Fruit fly (Drosophila melanogaster) whole organism, embryonic: ENCODE results near the gene CG34179.
A peak's percentile ranks its signal among the peaks of the same experiment; 100 is the strongest.

Source experiments
- B-H1 ChIP-seq: fragments of 200-800 bp; sonication (Bioruptor generic); IDR thresholded peaks from 3 replicates; pipeline ENCODE4 v1.3.6; 2022; ENCODE audit warnings: missing biosample characterization, missing genetic modification characterization
- BEAF-32 ChIP-seq: fragments of 200-800 bp; sonication (Bioruptor generic); optimal IDR thresholded peaks from 3 replicates; lab custom pipeline; 2017; ENCODE audit warnings: missing biosample characterization, missing genetic modification characterization, mild to moderate bottlenecking, moderate library complexity, missing genetic modification reagents
- C15 ChIP-seq: fragments of 200-800 bp; sonication (Bioruptor generic); IDR thresholded peaks from 3 replicates; pipeline ENCODE4 v1.3.6; 2022; ENCODE audit warnings: missing biosample characterization, missing genetic modification characterization
- CG10209 ChIP-seq: fragments of 200-800 bp; sonication (Bioruptor generic); optimal IDR thresholded peaks from 3 replicates; lab custom pipeline; 2017; ENCODE audit warnings: missing biosample characterization, mild to moderate bottlenecking, missing genetic modification characterization, missing genetic modification reagents
- CG10654 ChIP-seq: fragments of 200-800 bp; sonication (Bioruptor generic); optimal IDR thresholded peaks from 2 replicates; lab custom pipeline; 2016; ENCODE audit warnings: missing biosample characterization, missing genetic modification characterization
- CG11085 ChIP-seq: fragments of 200-800 bp; sonication (Bioruptor generic); IDR thresholded peaks from 2 replicates; pipeline ENCODE4 v1.3.6; 2022; ENCODE audit warnings: missing biosample characterization, missing genetic modification characterization
- CG12155 ChIP-seq: fragments of 200-800 bp; sonication (Bioruptor generic); optimal IDR thresholded peaks from 3 replicates; lab custom pipeline; 2016; ENCODE audit warnings: missing biosample characterization, missing genetic modification characterization
- CG13123 ChIP-seq: fragments of 200-800 bp; sonication (Bioruptor generic); optimal IDR thresholded peaks from 2 replicates; lab custom pipeline; 2016; ENCODE audit warnings: missing biosample characterization, missing genetic modification characterization
- CG13287 ChIP-seq: fragments of 200-800 bp; sonication (Bioruptor generic); IDR thresholded peaks from 2 replicates; pipeline ENCODE4 v1.3.6; 2022; ENCODE audit warnings: missing biosample characterization, missing genetic modification characterization; ENCODE audit not compliant: partially characterized antibody
- CG14965 ChIP-seq: fragments of 200-800 bp; sonication (Bioruptor generic); optimal IDR thresholded peaks from 2 replicates; lab custom pipeline; 2016; ENCODE audit warnings: missing biosample characterization, missing genetic modification characterization, borderline replicate concordance
- CG1602 ChIP-seq: fragments of 200-800 bp; sonication (Bioruptor generic); optimal IDR thresholded peaks from 3 replicates; lab custom pipeline; 2016; ENCODE audit warnings: missing biosample characterization, missing genetic modification characterization
- CG18764 ChIP-seq: fragments of 200-800 bp; sonication (Bioruptor generic); optimal IDR thresholded peaks from 3 replicates; lab custom pipeline; 2016; ENCODE audit warnings: missing biosample characterization, missing genetic modification characterization
- CG2116 ChIP-seq: fragments of 200-800 bp; sonication (Bioruptor generic); optimal IDR thresholded peaks from 3 replicates; lab custom pipeline; 2018; ENCODE audit warnings: missing biosample characterization, mild to moderate bottlenecking, missing genetic modification characterization
- CG30020 ChIP-seq: fragments of 200-800 bp; optimal IDR thresholded peaks from 2 replicates; lab custom pipeline; 2019; ENCODE audit warnings: missing biosample characterization, mild to moderate bottlenecking, missing genetic modification characterization, moderate library complexity
- CG31388 ChIP-seq: fragments of 200-800 bp; sonication (Bioruptor generic); optimal IDR thresholded peaks from 2 replicates; lab custom pipeline; 2016; ENCODE audit warnings: missing biosample characterization, missing genetic modification characterization
- CG31441 ChIP-seq: fragments of 200-800 bp; sonication (Bioruptor generic); IDR thresholded peaks from 2 replicates; pipeline ENCODE4 v1.3.6; 2022; ENCODE audit warnings: missing biosample characterization, missing genetic modification characterization
- CG32772 ChIP-seq: fragments of 200-800 bp; sonication (Bioruptor generic); IDR thresholded peaks from 2 replicates; pipeline ENCODE4 v1.3.6; 2022; ENCODE audit warnings: missing biosample characterization, missing genetic modification characterization
- CG3726 ChIP-seq: fragments of 200-800 bp; sonication (Bioruptor generic); IDR thresholded peaks from 3 replicates; pipeline ENCODE4, ENCODE4 v1.3.6; 2022; ENCODE audit warnings: missing biosample characterization, missing genetic modification characterization
- CG42726 ChIP-seq: fragments of 200-800 bp; sonication (Bioruptor generic); IDR thresholded peaks from 2 replicates; pipeline ENCODE4 v1.3.6; 2022; ENCODE audit warnings: missing biosample characterization, missing genetic modification characterization; ENCODE audit not compliant: partially characterized antibody
- CG8388 ChIP-seq: fragments of 200-800 bp; sonication (Bioruptor generic); optimal IDR thresholded peaks from 2 replicates; lab custom pipeline; 2019; ENCODE audit warnings: missing biosample characterization, mild to moderate bottlenecking, missing genetic modification characterization, moderate library complexity
- Dll ChIP-seq: fragments of 200-800 bp; sonication (Bioruptor generic); IDR thresholded peaks from 4 replicates; pipeline ENCODE4 v1.3.6; 2022; ENCODE audit warnings: missing biosample characterization, missing genetic modification characterization; ENCODE audit not compliant: partially characterized antibody
- Doc3 ChIP-seq: fragments of 200-800 bp; sonication (Bioruptor generic); IDR thresholded peaks from 3 replicates; pipeline ENCODE4 v1.3.6; 2022; ENCODE audit warnings: missing biosample characterization, missing genetic modification characterization; ENCODE audit not compliant: partially characterized antibody
- Ets97D ChIP-seq: fragments of 200-800 bp; sonication (Bioruptor generic); optimal IDR thresholded peaks from 3 replicates; lab custom pipeline; 2016; ENCODE audit warnings: missing biosample characterization, missing genetic modification characterization
- Fer1 ChIP-seq: fragments of 200-800 bp; sonication (Bioruptor generic); optimal IDR thresholded peaks from 2 replicates; lab custom pipeline; 2017; ENCODE audit warnings: missing biosample characterization, mild to moderate bottlenecking, missing genetic modification characterization
- H2.0 ChIP-seq: fragments of 200-800 bp; sonication (Bioruptor generic); IDR thresholded peaks from 2 replicates; pipeline ENCODE4 v1.3.6; 2022; ENCODE audit warnings: missing biosample characterization, missing genetic modification characterization
- MBD-R2 ChIP-seq: fragments of 200-800 bp; sonication (Bioruptor generic); IDR thresholded peaks from 2 replicates; pipeline ENCODE4 v1.3.6; 2022; ENCODE audit warnings: missing biosample characterization, missing genetic modification characterization
- Mrtf ChIP-seq: fragments of 200-800 bp; sonication (Bioruptor generic); IDR thresholded peaks from 3 replicates; pipeline ENCODE4 v1.3.6; 2022; ENCODE audit warnings: missing biosample characterization, missing genetic modification characterization
- Opbp ChIP-seq: fragments of 200-800 bp; sonication (Bioruptor generic); IDR thresholded peaks from 3 replicates; pipeline ENCODE4 v1.3.6; 2022; ENCODE audit warnings: missing biosample characterization, missing genetic modification characterization; ENCODE audit not compliant: partially characterized antibody
- Optix ChIP-seq: fragments of 200-800 bp; sonication (Bioruptor generic); IDR thresholded peaks from 3 replicates; pipeline ENCODE4 v1.3.6; 2022; ENCODE audit warnings: missing biosample characterization, missing genetic modification characterization
- Sox102F ChIP-seq: fragments of 200-800 bp; sonication (Bioruptor generic); optimal IDR thresholded peaks from 2 replicates; lab custom pipeline; 2018; ENCODE audit warnings: missing biosample characterization, mild to moderate bottlenecking, missing genetic modification characterization, moderate library complexity
- Usf ChIP-seq: fragments of 200-800 bp; sonication (Bioruptor generic); optimal IDR thresholded peaks from 2 replicates; lab custom pipeline; 2017; ENCODE audit warnings: missing genotype, missing biosample characterization, missing genetic modification characterization
- bbx ChIP-seq: fragments of 200-800 bp; sonication (Bioruptor generic); IDR thresholded peaks from 2 replicates; pipeline ENCODE4 v1.3.6; 2022; ENCODE audit warnings: missing biosample characterization, missing genetic modification characterization; ENCODE audit not compliant: partially characterized antibody
- bowl ChIP-seq: fragments of 200-800 bp; sonication (Bioruptor generic); IDR thresholded peaks from 2 replicates; pipeline ENCODE4 v1.3.6; 2022; ENCODE audit warnings: missing biosample characterization, missing genetic modification characterization
- cas ChIP-seq: fragments of 200-800 bp; sonication (Bioruptor generic); IDR thresholded peaks from 2 replicates; pipeline ENCODE4 v1.3.6; 2022; ENCODE audit warnings: missing biosample characterization, missing genetic modification characterization
- dm ChIP-seq: fragments of 200-800 bp; sonication (Bioruptor generic); optimal IDR thresholded peaks from 3 replicates; lab custom pipeline; 2016; ENCODE audit warnings: missing biosample characterization, missing genetic modification characterization
- fd3F ChIP-seq: fragments of 200-800 bp; sonication (Bioruptor generic); optimal IDR thresholded peaks from 2 replicates; lab custom pipeline; 2018; ENCODE audit warnings: missing biosample characterization, mild to moderate bottlenecking, missing genetic modification characterization, moderate library complexity
- grau ChIP-seq: fragments of 200-800 bp; optimal IDR thresholded peaks from 3 replicates; lab custom pipeline; 2019; ENCODE audit warnings: missing biosample characterization, mild to moderate bottlenecking, missing genetic modification characterization, moderate library complexity
- hb ChIP-seq: fragments of 200-800 bp; sonication (Bioruptor generic); IDR thresholded peaks from 3 replicates; pipeline ENCODE4 v1.3.6; 2022; ENCODE audit warnings: missing biosample characterization, missing genetic modification characterization; ENCODE audit not compliant: partially characterized antibody
- ind ChIP-seq: fragments of 200-800 bp; sonication (Bioruptor generic); optimal IDR thresholded peaks from 3 replicates; lab custom pipeline; 2016; ENCODE audit warnings: missing biosample characterization, missing genetic modification characterization
- luna ChIP-seq: fragments of 200-800 bp; sonication (Bioruptor generic); optimal IDR thresholded peaks from 2 replicates; lab custom pipeline; 2016; ENCODE audit warnings: missing biosample characterization, missing genetic modification characterization
- pzg ChIP-seq: fragments of 200-800 bp; sonication (Bioruptor generic); optimal IDR thresholded peaks from 3 replicates; lab custom pipeline; 2018; ENCODE audit warnings: missing biosample characterization, mild to moderate bottlenecking, missing genetic modification characterization, moderate library complexity
- repo ChIP-seq: fragments of 200-800 bp; sonication (Bioruptor generic); optimal IDR thresholded peaks from 2 replicates; lab custom pipeline; 2016; ENCODE audit warnings: missing biosample characterization, missing genetic modification characterization
- sens ChIP-seq: fragments of 200-800 bp; sonication (Bioruptor generic); peaks from one replicate; lab custom pipeline; 2016; ENCODE audit warnings: missing biosample characterization, missing genetic modification characterization
- sna ChIP-seq: fragments of 200-800 bp; sonication (Bioruptor generic); IDR thresholded peaks from 2 replicates; pipeline ENCODE4 v1.3.6; 2022; ENCODE audit warnings: missing biosample characterization, missing genetic modification characterization; ENCODE audit not compliant: partially characterized antibody
- sqz ChIP-seq: fragments of 200-800 bp; sonication (Bioruptor generic); optimal IDR thresholded peaks from 3 replicates; lab custom pipeline; 2018; ENCODE audit warnings: missing biosample characterization, mild to moderate bottlenecking, missing genetic modification characterization
- tin ChIP-seq: fragments of 200-800 bp; sonication (Bioruptor generic); optimal IDR thresholded peaks from 3 replicates; lab custom pipeline; 2016; ENCODE audit warnings: missing biosample characterization, missing genetic modification characterization
- trh ChIP-seq: fragments of 200-800 bp; sonication (Bioruptor generic); optimal IDR thresholded peaks from 2 replicates; lab custom pipeline; 2016; ENCODE audit warnings: missing biosample characterization, missing genetic modification characterization
- tx ChIP-seq: fragments of 200-800 bp; sonication (Bioruptor generic); optimal IDR thresholded peaks from 2 replicates; lab custom pipeline; 2016; ENCODE audit warnings: missing biosample characterization, missing genetic modification characterization
- vnd ChIP-seq: fragments of 200-800 bp; sonication (Bioruptor generic); IDR thresholded peaks from 3 replicates; pipeline ENCODE4 v1.3.6; 2022; ENCODE audit warnings: missing biosample characterization, missing genetic modification characterization; ENCODE audit not compliant: partially characterized antibody

CG34179 gene

DNA sequence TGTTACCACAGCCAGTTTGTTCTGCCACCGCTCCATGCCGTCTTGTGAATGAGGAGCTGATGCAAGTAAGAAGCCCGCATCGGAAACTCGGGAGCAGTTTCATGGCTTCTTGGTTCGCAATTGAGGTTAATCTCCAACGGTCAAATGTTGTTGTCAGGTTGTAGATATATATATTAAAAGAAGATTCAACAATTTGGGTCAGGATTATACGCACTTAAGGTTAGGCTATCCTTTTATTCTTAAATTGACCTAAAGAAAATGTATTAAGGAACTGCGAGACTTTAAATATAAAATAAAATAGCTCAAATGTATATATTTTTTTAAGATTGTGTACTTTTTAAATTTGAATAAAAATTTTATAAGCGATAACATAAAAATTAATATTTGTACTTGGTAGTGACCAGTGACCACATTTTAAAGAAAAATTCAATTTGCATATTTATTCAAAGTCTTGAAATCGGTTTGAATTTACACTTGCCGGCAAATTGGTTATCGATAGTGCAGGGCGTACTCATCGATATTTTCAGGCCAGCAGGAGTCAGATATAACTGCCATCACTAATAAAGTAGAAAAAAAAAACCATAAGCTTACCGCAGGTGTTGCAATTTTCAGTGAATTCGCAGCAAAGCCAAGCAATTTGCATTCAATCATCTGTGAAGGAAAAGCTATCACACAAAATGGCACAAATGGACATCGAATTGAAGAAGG lies 20.2 kb upstream of the CG34179 start, which contains the start of the genes CG9150 and Pfdn1 (continued):
- TF ChIP-seq CG13287 (GFP tag; lab: Robert Waterston, UW) (peak; percentile 93), CG42726 (GFP tag; lab: Robert Waterston, UW) (peak; percentile 69; the same call in 1 of the 2 replicates), pzg (GFP tag; lab: Kevin White, UChicago) (peak; percentile 69), ind (GFP tag; lab: Kevin White, UChicago) (no peak), sens (GFP tag; lab: Kevin White, UChicago) (peak; percentile 71), hb (GFP tag; lab: Robert Waterston, UW) (peak; percentile 60; the same call in 2 of the 3 replicates), bbx (GFP tag; lab: Robert Waterston, UW) (peak; percentile 91), Mrtf (GFP tag; lab: Robert Waterston, UW) (no peak), bowl (GFP tag; lab: Robert Waterston, UW) (no peak), Ets97D (GFP tag; lab: Kevin White, UChicago) (peak; percentile 39), tx (GFP tag; lab: Kevin White, UChicago) (peak; percentile 34), Opbp (GFP tag; lab: Robert Waterston, UW) (peak; percentile 89), Fer1 (peak; percentile 30), dm (peak; percentile 50), Dll (peak; percentile 89), BEAF-32 (peak; percentile 86), Usf (GFP tag; lab: Kevin White, UChicago) (no peak), CG32772 (GFP tag; lab: Robert Waterston, UW) (peak; percentile 83), Doc3 (peak; percentile 85), cas (GFP tag; lab: Robert Waterston, UW) (no peak), MBD-R2 (GFP tag; lab: Robert Waterston, UW) (peak; percentile 77), grau (tag; lab: Kevin White, UChicago) (no peak), CG2116 (GFP tag; lab: Kevin White, UChicago) (peak; percentile 88), CG10654 (GFP tag; lab: Kevin White, UChicago) (no peak), CG12155 (no peak), sqz (GFP tag; lab: Kevin White, UChicago) (peak; percentile 93), vnd (GFP tag; lab: Robert Waterston, UW) (peak; percentile 75), luna (GFP tag; lab: Kevin White, UChicago) (no peak), trh (no peak), C15 (GFP tag; lab: Robert Waterston, UW) (no peak)

DNA sequence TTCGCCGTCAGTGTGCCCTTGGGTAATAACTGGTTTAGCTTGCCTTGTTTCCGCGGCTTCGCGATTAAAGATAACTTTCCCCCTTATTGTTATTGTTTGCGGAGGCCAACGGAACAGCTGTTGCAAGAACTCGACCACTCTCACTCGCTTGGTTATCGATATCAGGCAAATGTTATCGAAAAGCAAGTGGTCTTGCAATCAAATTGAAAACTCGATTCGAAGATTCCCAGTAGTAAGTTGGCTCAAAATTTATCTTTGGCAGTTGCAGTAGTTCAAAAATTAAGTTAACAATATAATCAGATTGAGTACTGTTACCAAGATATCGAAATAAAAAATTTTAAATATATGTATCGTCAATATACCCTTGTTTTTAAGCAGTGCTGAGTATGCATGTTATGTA lies 17.3 kb upstream of the CG34179 start, which contains the start of the genes Fbw5 and CG9147:
Gene Fbw5, minus strand, starts transcription at position 131 of the 400 bp plus-strand sequence.
Gene CG9147, plus strand, starts transcription at position 175 of the 400 bp plus-strand sequence.
- TF ChIP-seq CG13123 (GFP tag; lab: Kevin White, UChicago) (peak; percentile 99), fd3F (GFP tag; lab: Kevin White, UChicago) (peak; percentile 100), Optix (GFP tag; lab: Robert Waterston, UW) (peak; percentile 99), repo (GFP tag; lab: Kevin White, UChicago) (peak; percentile 99), CG18764 (GFP tag; lab: Kevin White, UChicago) (peak; percentile 98), CG30020 (tag; lab: Kevin White, UChicago) (peak; percentile 92), CG11085 (GFP tag; lab: Robert Waterston, UW) (peak; percentile 98), CG10209 (peak; percentile 100), CG31441 (GFP tag; lab: Robert Waterston, UW) (peak; percentile 99), CG14965 (GFP tag; lab: Kevin White, UChicago) (peak; percentile 92), Sox102F (peak; percentile 100), B-H1 (peak; percentile 99), CG8388 (peak; percentile 99), CG3726 (GFP tag; lab: Robert Waterston, UW) (peak; percentile 99), CG31388 (GFP tag; lab: Kevin White, UChicago) (peak; percentile 99), sna (GFP tag; lab: Robert Waterston, UW) (peak; percentile 62; the same call in 1 of the 2 replicates), Fer1 (peak; percentile 98), Dll (peak; percentile 65), grau (tag; lab: Kevin White, UChicago) (peak; percentile 99), H2.0 (peak; percentile 100), C15 (GFP tag; lab: Robert Waterston, UW) (peak; percentile 98), CG1602 (GFP tag; lab: Kevin White, UChicago) (peak; percentile 100), tin (GFP tag; lab: Kevin White, UChicago) (peak; percentile 99)
